Worm (Caenorhabditis elegans) whole organism, young adult: ENCODE measurements around the gene Y17G7B.3.

Experiments
- B0261.1 ChIP-seq: sonication (generic microtip); optimal IDR thresholded peaks from 2 replicates; lab custom pipeline; 2016; ENCODE audit warnings: mild to moderate bottlenecking, missing genetic modification characterization, moderate library complexity, missing compliant biosample characterization
- F10E7.11 ChIP-seq: sonication (generic microtip); optimal IDR thresholded peaks from 2 replicates; lab custom pipeline; 2017; ENCODE audit warnings: mild to moderate bottlenecking, missing genetic modification characterization, moderate library complexity, missing compliant biosample characterization
- F33H1.4 ChIP-seq: fragments of 200-800 bp; sonication (Bioruptor generic); IDR thresholded peaks from 2 replicates; pipeline ENCODE4 v1.3.6; 2022; ENCODE audit warnings: missing genetic modification reagents, missing genetic modification characterization, missing compliant biosample characterization
- F49E8.2 ChIP-seq: sonication (generic microtip); optimal IDR thresholded peaks from 3 replicates; lab custom pipeline; 2017; ENCODE audit warnings: missing genetic modification characterization, mild to moderate bottlenecking, missing compliant biosample characterization, antibody characterized with exemption, moderate library complexity; ENCODE audit not compliant: insufficient read depth
- K11D2.4 ChIP-seq: fragments of 200-800 bp; sonication (Bioruptor generic); IDR thresholded peaks from 2 replicates; pipeline ENCODE4 v1.3.6; 2022; ENCODE audit warnings: missing genetic modification reagents, missing genetic modification characterization, missing compliant biosample characterization
- K12H6.12 ChIP-seq: fragments of 200-800 bp; sonication (Bioruptor generic); optimal IDR thresholded peaks from 2 replicates; lab custom pipeline; 2018; ENCODE audit warnings: mild to moderate bottlenecking, missing genetic modification characterization, missing compliant biosample characterization
- Y56A3A.18 ChIP-seq: fragments of 200-800 bp; sonication (Bioruptor generic); IDR thresholded peaks from 2 replicates; pipeline ENCODE4 v1.3.6; 2022; ENCODE audit warnings: missing genetic modification reagents, missing genetic modification characterization, missing compliant biosample characterization
- Y95B8A.8 ChIP-seq: fragments of 200-800 bp; sonication (Bioruptor generic); IDR thresholded peaks from 2 replicates; pipeline ENCODE4 v1.3.6; 2022; ENCODE audit warnings: missing genetic modification reagents, missing genetic modification characterization, missing compliant biosample characterization
- aptf-3 ChIP-seq: fragments of 200-800 bp; sonication (Bioruptor generic); IDR thresholded peaks from 2 replicates; pipeline ENCODE4 v1.3.6; 2022; ENCODE audit warnings: missing genetic modification characterization, missing compliant biosample characterization
- attf-3 ChIP-seq: fragments of 200-800 bp; sonication (Bioruptor generic); conservative IDR thresholded peaks from 2 replicates; pipeline ENCODE4 v1.3.6; 2022; ENCODE audit warnings: missing genetic modification reagents, missing genetic modification characterization, missing compliant biosample characterization
- attf-5 ChIP-seq: fragments of 200-800 bp; sonication (Bioruptor generic); optimal IDR thresholded peaks from 2 replicates; lab custom pipeline; 2018; ENCODE audit warnings: mild to moderate bottlenecking, missing genetic modification characterization, missing compliant biosample characterization
- cebp-2 ChIP-seq: fragments of 200-800 bp; sonication (Bioruptor generic); IDR thresholded peaks from 2 replicates; pipeline ENCODE4 v1.3.6; 2022; ENCODE audit warnings: missing genetic modification characterization, missing compliant biosample characterization
- ceh-40 ChIP-seq: fragments of 200-800 bp; sonication (Bioruptor generic); IDR thresholded peaks from 2 replicates; pipeline ENCODE4 v1.3.6; 2022; ENCODE audit warnings: missing genetic modification characterization, missing compliant biosample characterization
- ceh-91 ChIP-seq: fragments of 200-800 bp; sonication (Bioruptor generic); IDR thresholded peaks from 2 replicates; pipeline ENCODE4 v1.3.6; 2022; ENCODE audit warnings: missing genetic modification reagents, missing genetic modification characterization, missing compliant biosample characterization
- die-1 ChIP-seq: sonication (generic microtip); optimal IDR thresholded peaks from 2 replicates; lab custom pipeline; 2016; ENCODE audit warnings: missing genotype, mild to moderate bottlenecking, missing genetic modification characterization, missing compliant biosample characterization
- dpff-1 ChIP-seq: sonication (generic microtip); optimal IDR thresholded peaks from 2 replicates; lab custom pipeline; 2017; ENCODE audit warnings: mild to moderate bottlenecking, missing genetic modification characterization, missing compliant biosample characterization
- dpl-1 ChIP-seq: fragments of 150-350 bp; optimal IDR thresholded peaks from 2 replicates; lab custom pipeline; 2014; ENCODE audit warnings: missing biosample characterization, missing genetic modification reagents, missing genetic modification characterization
- egl-18 ChIP-seq: fragments of 200-800 bp; sonication (Bioruptor generic); IDR thresholded peaks from 2 replicates; pipeline ENCODE4 v1.3.6; 2022; ENCODE audit warnings: missing genetic modification reagents, missing genetic modification characterization, missing compliant biosample characterization
- egl-44 ChIP-seq: fragments of 200-800 bp; sonication (Bioruptor generic); IDR thresholded peaks from 2 replicates; pipeline ENCODE4 v1.3.6; 2022; ENCODE audit warnings: missing genetic modification reagents, missing genetic modification characterization, missing compliant biosample characterization
- egrh-3 ChIP-seq: fragments of 200-800 bp; sonication (Bioruptor generic); IDR thresholded peaks from 2 replicates; pipeline ENCODE4 v1.3.6; 2022; ENCODE audit warnings: missing genetic modification reagents, missing genetic modification characterization, missing compliant biosample characterization
- ekl-4 ChIP-seq: fragments of 200-800 bp; sonication (Bioruptor generic); IDR thresholded peaks from 2 replicates; pipeline ENCODE4 v1.3.6; 2022; ENCODE audit warnings: missing genetic modification reagents, missing genetic modification characterization, missing compliant biosample characterization
- ets-4 ChIP-seq: fragments of 200-800 bp; sonication (Bioruptor generic); optimal IDR thresholded peaks from 2 replicates; lab custom pipeline; 2018; ENCODE audit warnings: mild to moderate bottlenecking, missing genetic modification characterization, missing compliant biosample characterization
- hlh-12 ChIP-seq: sonication (generic microtip); optimal IDR thresholded peaks from 2 replicates; lab custom pipeline; 2016; ENCODE audit warnings: missing genetic modification characterization, missing compliant biosample characterization
- hmg-1.2 ChIP-seq: fragments of 200-800 bp; sonication (Bioruptor generic); IDR thresholded peaks from 2 replicates; pipeline ENCODE4 v1.3.6; 2022; ENCODE audit warnings: missing genetic modification reagents, missing genetic modification characterization, missing compliant biosample characterization
- hsf-1 ChIP-seq: fragments of 200-800 bp; sonication (Bioruptor generic); IDR thresholded peaks from 2 replicates; pipeline ENCODE4 v1.3.6; 2022; ENCODE audit warnings: missing genetic modification reagents, missing genetic modification characterization, missing compliant biosample characterization
- let-607 ChIP-seq, 2 experiments: fragments of 200-800 bp in 1 of 2; sonication (Bioruptor generic) in 1 of 2; sonication (generic microtip) in 1 of 2; optimal IDR thresholded peaks; 2 replicates each; lab custom pipeline; 2016 to 2018; ENCODE audit warnings: mild to moderate bottlenecking in 2 of 2, missing compliant biosample characterization in 2 of 2, missing genetic modification characterization in 2 of 2, moderate library complexity in 2 of 2, missing genotype in 1 of 2
- lin-35 ChIP-seq, 3 experiments: fragments of 150-350 bp in 2 of 3; sonication (generic microtip) in 1 of 3; optimal IDR thresholded peaks; 2 replicates each; lab custom pipeline; 2014 to 2018; ENCODE audit warnings: missing biosample characterization in 3 of 3, missing genetic modification characterization in 3 of 3, missing genetic modification reagents in 3 of 3
- lin-40 ChIP-seq: sonication (generic microtip); optimal IDR thresholded peaks from 2 replicates; lab custom pipeline; 2016; ENCODE audit warnings: missing genetic modification characterization, mild to moderate bottlenecking, missing compliant biosample characterization, missing genotype, missing genetic modification reagents
- lin-54 ChIP-seq: fragments of 200-800 bp; sonication (Bioruptor generic); optimal IDR thresholded peaks from 2 replicates; lab custom pipeline; 2018; ENCODE audit warnings: mild to moderate bottlenecking, missing genetic modification characterization, missing compliant biosample characterization
- lsl-1 ChIP-seq: fragments of 200-800 bp; sonication (Bioruptor generic); optimal IDR thresholded peaks from 2 replicates; lab custom pipeline; 2018; ENCODE audit warnings: mild to moderate bottlenecking, missing genetic modification characterization, moderate library complexity, missing compliant biosample characterization
- madf-3 ChIP-seq: fragments of 200-800 bp; sonication (Bioruptor generic); IDR thresholded peaks from 2 replicates; pipeline ENCODE4 v1.3.6; 2022; ENCODE audit warnings: missing genetic modification reagents, missing genetic modification characterization, missing compliant biosample characterization
- madf-8 ChIP-seq: fragments of 200-800 bp; sonication (Bioruptor generic); conservative IDR thresholded peaks from 2 replicates; pipeline ENCODE4 v1.3.6; 2022; ENCODE audit warnings: missing genetic modification reagents, missing genetic modification characterization, missing compliant biosample characterization
- mcd-1 ChIP-seq: fragments of 200-800 bp; sonication (Bioruptor generic); IDR thresholded peaks from 2 replicates; pipeline ENCODE4 v1.3.6; 2022; ENCODE audit warnings: missing genetic modification reagents, missing genetic modification characterization, missing compliant biosample characterization
- mel-28 ChIP-seq: sonication (generic microtip); optimal IDR thresholded peaks from 2 replicates; lab custom pipeline; 2016; ENCODE audit warnings: borderline replicate concordance, mild to moderate bottlenecking, missing genetic modification characterization, missing compliant biosample characterization
- mxl-1 ChIP-seq: sonication (generic microtip); optimal IDR thresholded peaks from 2 replicates; lab custom pipeline; 2016; ENCODE audit warnings: missing genetic modification characterization, missing compliant biosample characterization
- nfya-2 ChIP-seq: fragments of 200-800 bp; sonication (Bioruptor generic); IDR thresholded peaks from 2 replicates; pipeline ENCODE4 v1.3.6; 2022; ENCODE audit warnings: missing genetic modification reagents, missing genetic modification characterization, missing compliant biosample characterization
- nfyb-1 ChIP-seq: fragments of 200-800 bp; sonication (Bioruptor generic); IDR thresholded peaks from 2 replicates; pipeline ENCODE4 v1.3.6; 2022; ENCODE audit warnings: missing genetic modification reagents, missing genetic modification characterization, missing compliant biosample characterization
- nhr-27 ChIP-seq: fragments of 200-800 bp; sonication (Bioruptor generic); optimal IDR thresholded peaks from 2 replicates; lab custom pipeline; 2018; ENCODE audit warnings: mild to moderate bottlenecking, missing genetic modification characterization, moderate library complexity, missing compliant biosample characterization
- nhr-80 ChIP-seq: sonication (generic microtip); optimal IDR thresholded peaks from 2 replicates; lab custom pipeline; 2016; ENCODE audit warnings: missing genetic modification characterization, missing compliant biosample characterization
- pbrm-1 ChIP-seq: fragments of 200-800 bp; sonication (Bioruptor generic); IDR thresholded peaks from 2 replicates; pipeline ENCODE4 v1.3.6; 2022; ENCODE audit warnings: missing genetic modification reagents, missing genetic modification characterization, missing compliant biosample characterization
- rpc-1 ChIP-seq, 2 experiments: fragments of 150-350 bp in 1 of 2; sonication (generic microtip) in 1 of 2; optimal IDR thresholded peaks; 2 replicates each; lab custom pipeline; 2014 to 2018; ENCODE audit warnings: missing biosample characterization in 1 of 2, missing genetic modification characterization in 1 of 2, missing genetic modification reagents in 1 of 2, missing genotype in 1 of 2
- snpc-1.1 ChIP-seq: sonication (generic microtip); optimal IDR thresholded peaks from 2 replicates; lab custom pipeline; 2017; ENCODE audit warnings: missing genetic modification characterization, mild to moderate bottlenecking, missing compliant biosample characterization, antibody characterized with exemption, moderate library complexity, missing genotype, missing genetic modification reagents; ENCODE audit not compliant: insufficient read depth
- tbp1 ChIP-seq: fragments of 200-800 bp; sonication (Bioruptor generic); optimal IDR thresholded peaks from 2 replicates; lab custom pipeline; 2018; ENCODE audit warnings: mild to moderate bottlenecking, missing genetic modification characterization, missing compliant biosample characterization
- zfh-2 ChIP-seq: fragments of 200-800 bp; sonication (Bioruptor generic); conservative IDR thresholded peaks from 2 replicates; pipeline ENCODE4 v1.3.6; 2022; ENCODE audit warnings: missing genetic modification reagents, missing genetic modification characterization, missing compliant biosample characterization
- ztf-18 ChIP-seq: sonication (generic microtip); optimal IDR thresholded peaks from 2 replicates; lab custom pipeline; 2016; ENCODE audit warnings: missing genotype, mild to moderate bottlenecking, missing genetic modification characterization, missing compliant biosample characterization
- ztf-25 ChIP-seq: fragments of 200-800 bp; sonication (Bioruptor generic); IDR thresholded peaks from 2 replicates; pipeline ENCODE4 v1.3.6; 2022; ENCODE audit warnings: missing genetic modification reagents, missing genetic modification characterization, missing compliant biosample characterization
- ztf-26 ChIP-seq: sonication (generic microtip); optimal IDR thresholded peaks from 2 replicates; lab custom pipeline; 2017; ENCODE audit warnings: missing genetic modification characterization, missing compliant biosample characterization

Gene Y17G7B.3

ce11 chrII:11954811-11955210, 34.0 kb upstream of the Y17G7B.3 start:
- no peak for TF ChIP-seq Y95B8A.8
- TF ChIP-seq ceh-40 (GFP tag; lab: Robert Waterston, UW), result no peak
- no peak for TF ChIP-seq nhr-27 (tag; lab: Kevin White, UChicago)
- TF ChIP-seq ekl-4 (GFP tag; lab: Robert Waterston, UW), result no peak
- no peak for TF ChIP-seq K11D2.4 (GFP tag; lab: Robert Waterston, UW)
- TF ChIP-seq pbrm-1 (GFP tag; lab: Robert Waterston, UW), result no peak
- no peak for TF ChIP-seq hlh-12 (tag; lab: Kevin White, UChicago)
- no peak for TF ChIP-seq mxl-1
- TF ChIP-seq let-607 (tag; optimal IDR thresholded peaks at IDR 0.05; lab: Kevin White, UChicago), result no peak
- TF ChIP-seq madf-3 (GFP tag; lab: Robert Waterston, UW), result no peak
- TF ChIP-seq ceh-91 (GFP tag; lab: Robert Waterston, UW), result no peak
- TF ChIP-seq mel-28 (tag; lab: Kevin White, UChicago), result no peak
- TF ChIP-seq dpff-1, result no peak
- no peak for TF ChIP-seq dpl-1 (GFP tag; lab: Kevin White, UChicago)
- no peak for TF ChIP-seq snpc-1.1
- no peak for TF ChIP-seq hsf-1
- no peak for TF ChIP-seq egl-18 (GFP tag; lab: Robert Waterston, UW)
- TF ChIP-seq aptf-3 (GFP tag; lab: Robert Waterston, UW), result no peak
- TF ChIP-seq Y56A3A.18 (GFP tag; lab: Robert Waterston, UW), result no peak
- TF ChIP-seq ztf-26 (tag; lab: Kevin White, UChicago), result no peak

ce11 chrII:11958793-11959574, 29.8 kb upstream of the Y17G7B.3 start:
- peak; percentile 30; the same call in 1 of the 2 replicates for TF ChIP-seq F33H1.4 (GFP tag; lab: Robert Waterston, UW)
- peak; percentile 8 for TF ChIP-seq nhr-80 (tag; lab: Kevin White, UChicago)
- TF ChIP-seq attf-3 (GFP tag; lab: Robert Waterston, UW), result 0 out of 2 replicates have a peak, but pooled peaks have one; percentile 40
- TF ChIP-seq ets-4, result no peak
- peak in 1 of 3 experiments; percentile 5 for TF ChIP-seq lin-35 (GFP tag; optimal IDR thresholded peaks at IDR 0.05; lab: Kevin White, UChicago)
- peak; percentile 63 for TF ChIP-seq hmg-1.2
- TF ChIP-seq F49E8.2 (tag; lab: Kevin White, UChicago), result peak; percentile 32
- TF ChIP-seq lin-54, result peak; percentile 5
- TF ChIP-seq attf-5 (GFP tag; lab: Kevin White, UChicago), result peak; percentile 18
- 0 out of 2 replicates have a peak, but pooled peaks have one; percentile 24 for TF ChIP-seq ztf-25 (GFP tag; lab: Robert Waterston, UW)
- peak; percentile 74 for TF ChIP-seq lsl-1
- peak; percentile 81 for TF ChIP-seq B0261.1 (tag; lab: Kevin White, UChicago)
- peak; percentile 49 for TF ChIP-seq die-1
- TF ChIP-seq K12H6.12 (tag; lab: Kevin White, UChicago), result peak; percentile 12
- TF ChIP-seq rpc-1 (optimal IDR thresholded peaks at IDR 0.05; lab: Kevin White, UChicago), result peak; percentile 46
- TF ChIP-seq rpc-1 (tag; optimal IDR thresholded peaks at IDR 0.05; lab: Kevin White, UChicago), result peak; percentile 69
- TF ChIP-seq cebp-2 (GFP tag; lab: Robert Waterston, UW), result no peak
- TF ChIP-seq madf-8 (GFP tag; lab: Robert Waterston, UW), result no peak
- peak; percentile 7 for TF ChIP-seq ztf-18 (tag; lab: Kevin White, UChicago)
- TF ChIP-seq zfh-2, result peak; percentile 42; the same call in 1 of the 2 replicates
- peak; percentile 59 for TF ChIP-seq nfyb-1 (GFP tag; lab: Robert Waterston, UW)
- no peak for TF ChIP-seq nfya-2
- no peak for TF ChIP-seq F10E7.11 (tag; lab: Kevin White, UChicago)
- peak; percentile 17 for TF ChIP-seq ztf-26 (tag; lab: Kevin White, UChicago)
- TF ChIP-seq tbp1 (GFP tag; lab: Kevin White, UChicago), result peak; percentile 89
- no peak for TF ChIP-seq egrh-3 (GFP tag; lab: Robert Waterston, UW)
- peak; percentile 60 for TF ChIP-seq mcd-1 (GFP tag; lab: Robert Waterston, UW)
- TF ChIP-seq egl-44 (GFP tag; lab: Robert Waterston, UW), result no peak
- TF ChIP-seq lin-40, result peak; percentile 48
